Worm (Caenorhabditis elegans): ENCODE measurements around the gene F35B12.10.

ce11 chrV:11589433-11589832 is 39.6 kb downstream of the F35B12.10 start, which contains the start of gene srx-82:
- TF ChIP-seq nhr-28 (tag; optimal IDR thresholded peaks at IDR 0.05), result no peak
- TF ChIP-seq unc-130 (tag; optimal IDR thresholded peaks at IDR 0.05), result no peak
- TF ChIP-seq ama-1 (optimal IDR thresholded peaks at IDR 0.05), result no peak
- TF ChIP-seq lin-39 (tag; optimal IDR thresholded peaks at IDR 0.05), result no peak
- TF ChIP-seq mdl-1 (tag; optimal IDR thresholded peaks at IDR 0.05), result no peak
- TF ChIP-seq zag-1 (tag; optimal IDR thresholded peaks at IDR 0.05), result no peak
- TF ChIP-seq aly-2 (tag; optimal IDR thresholded peaks at IDR 0.05), result no peak
- TF ChIP-seq elt-3 (tag; optimal IDR thresholded peaks at IDR 0.05), result no peak
- no peak for TF ChIP-seq egl-27 (tag; optimal IDR thresholded peaks at IDR 0.05)
- no peak for TF ChIP-seq nhr-237 (tag; optimal IDR thresholded peaks at IDR 0.05)
- TF ChIP-seq alr-1 (tag; optimal IDR thresholded peaks at IDR 0.05; ENCODE audit: borderline replicate concordance), result no peak
- TF ChIP-seq nhr-11 (tag; optimal IDR thresholded peaks at IDR 0.05), result no peak
